Fruit fly (Drosophila melanogaster): ENCODE measurements around the gene Ilp2.

Ilp2 gene

DNA sequence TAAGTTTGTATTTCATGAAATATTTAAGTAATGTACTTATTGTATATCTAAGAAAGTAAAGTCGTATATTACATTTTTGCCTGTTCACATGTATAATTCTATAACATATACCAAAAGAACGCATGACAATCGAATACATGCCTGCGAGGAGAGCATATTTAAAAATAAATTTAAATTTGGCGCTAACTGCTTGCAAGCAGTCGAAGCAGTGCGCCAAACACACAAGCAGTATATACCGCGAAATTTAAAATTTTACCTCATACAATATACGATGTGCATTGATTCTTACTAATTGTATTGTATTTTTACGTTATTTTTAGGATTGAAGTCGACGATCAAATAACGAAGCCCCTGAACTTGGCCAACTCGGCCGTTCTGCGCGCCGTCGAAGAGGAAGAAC lies 24.7 kb downstream of the Ilp2 start:
- TF ChIP-seq CG10209 (GFP tag; optimal IDR thresholded peaks at IDR 0.05) (no peak), Max (GFP tag; optimal IDR thresholded peaks at IDR 0.05) (no peak), CTCF (GFP tag; optimal IDR thresholded peaks at IDR 0.05) (peak; percentile 22), Ets97D (GFP tag; optimal IDR thresholded peaks at IDR 0.05) (no peak), bowl (GFP tag; IDR thresholded peaks at IDR 0.05) (no peak), CG31365 (tag; optimal IDR thresholded peaks at IDR 0.05) (peak; percentile 99), CG14667 (GFP tag; IDR thresholded peaks at IDR 0.05) (no peak), Dp (GFP tag; optimal IDR thresholded peaks at IDR 0.05) (peak; percentile 81), CG6791 (GFP tag; IDR thresholded peaks at IDR 0.05; ENCODE audit: partially characterized antibody) (0 out of 3 replicates have a peak, but pooled peaks have one; percentile 31), Opbp (GFP tag; IDR thresholded peaks at IDR 0.05; ENCODE audit: partially characterized antibody) (0 out of 3 replicates have a peak, but pooled peaks have one; percentile 29), CG11504 (tag; optimal IDR thresholded peaks at IDR 0.05) (peak; percentile 29), E2f2 (GFP tag; IDR thresholded peaks at IDR 0.05) (peak; percentile 99), bigmax (GFP tag; optimal IDR thresholded peaks at IDR 0.05) (no peak), stwl (tag; optimal IDR thresholded peaks at IDR 0.05) (peak; percentile 17), CG4328 (GFP tag; optimal IDR thresholded peaks at IDR 0.05) (no peak), Dfd (GFP tag; optimal IDR thresholded peaks at IDR 0.05) (peak in 1 of 2 experiments; percentile 91)

DNA sequence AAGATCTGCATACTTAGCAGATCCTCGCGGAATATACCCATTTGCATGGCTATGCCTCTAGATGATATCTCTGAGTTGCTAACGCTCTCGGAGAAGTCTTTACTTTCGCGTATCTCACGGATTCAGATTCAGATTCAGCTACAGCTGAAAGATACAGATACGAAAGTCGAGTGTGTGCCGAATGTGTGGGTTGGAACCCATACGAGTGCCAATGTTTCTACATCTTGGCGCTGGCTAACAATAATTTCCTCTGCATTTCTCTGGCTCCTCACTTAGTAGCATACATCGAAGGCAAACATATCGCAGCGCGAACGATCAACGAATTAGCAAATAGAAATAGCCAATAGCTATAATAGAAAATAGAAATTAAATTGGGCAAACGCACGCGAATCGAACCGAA lies 29.7 kb downstream of the Ilp2 start:
- TF ChIP-seq chinmo (GFP tag; IDR thresholded peaks at IDR 0.05; ENCODE audit: partially characterized antibody) (0 out of 4 replicates have a peak, but pooled peaks have one; percentile 53), ttk (GFP tag; IDR thresholded peaks at IDR 0.05) (no peak), sr (GFP tag; IDR thresholded peaks at IDR 0.05) (peak; percentile 82), CG8359 (GFP tag; optimal IDR thresholded peaks at IDR 0.05; ENCODE audit: borderline replicate concordance) (no peak), B-H1 (GFP tag; IDR thresholded peaks at IDR 0.05) (no peak)

DNA sequence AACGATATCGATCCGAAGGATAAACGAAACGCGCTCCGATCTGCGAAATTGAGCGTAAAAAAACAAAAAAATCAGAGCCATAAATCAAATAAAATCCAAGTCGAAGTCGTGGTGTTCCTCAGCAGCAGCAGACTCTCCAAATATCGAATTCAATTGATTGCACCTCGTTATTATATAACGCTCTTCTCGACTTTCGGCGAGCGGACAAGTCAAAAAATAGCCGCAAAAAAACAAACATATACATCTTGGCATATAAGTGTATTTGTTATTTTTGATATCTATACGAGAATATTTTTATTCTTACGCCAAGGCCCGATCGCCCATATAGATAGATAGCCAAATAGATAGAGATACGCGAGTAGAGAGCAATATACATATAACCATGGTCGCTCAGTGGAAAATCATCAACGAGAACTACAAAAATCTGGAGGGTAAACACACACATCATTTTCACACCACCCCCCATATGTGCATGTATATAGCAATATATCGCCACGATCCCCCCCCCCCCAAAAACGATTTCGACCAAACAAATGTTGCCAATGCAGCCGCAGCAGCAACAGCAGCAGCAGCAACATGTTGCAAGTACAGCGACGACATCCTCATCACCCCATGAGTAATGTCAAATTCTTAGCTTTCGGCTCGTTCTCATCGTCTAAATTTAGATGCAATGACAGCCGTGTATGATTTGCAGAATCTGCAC lies 30.3 kb downstream of the Ilp2 start:
- TF ChIP-seq Pdp1 (GFP tag; optimal IDR thresholded peaks at IDR 0.05): peak in 1 of 2 experiments; percentile 90
- peak; percentile 92 for TF ChIP-seq CG11504 (tag; optimal IDR thresholded peaks at IDR 0.05)
- no peak for TF ChIP-seq NFAT (GFP tag; IDR thresholded peaks at IDR 0.05)

DNA sequence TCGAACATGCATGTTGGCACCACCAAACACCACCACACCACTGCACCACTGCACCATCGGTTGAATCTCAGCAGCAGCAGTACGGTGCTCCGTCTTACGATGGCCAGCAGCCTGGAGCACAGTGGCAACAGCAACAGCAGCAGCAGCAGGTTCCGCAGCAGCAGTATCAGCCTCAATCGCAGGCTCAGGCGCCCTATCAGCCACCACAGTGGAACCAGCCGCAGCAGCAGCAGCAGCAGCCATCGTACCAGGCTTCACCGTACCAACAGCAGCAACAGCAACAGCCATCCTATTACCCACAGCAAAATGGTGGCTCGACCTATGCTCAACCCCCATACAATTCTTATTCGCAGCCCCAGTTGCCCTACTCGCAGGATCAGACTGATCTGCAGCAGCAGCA lies 32.6 kb downstream of the Ilp2 start:
- TF ChIP-seq CG8478 (optimal IDR thresholded peaks at IDR 0.05): peak; percentile 57
- TF ChIP-seq NK7.1 (GFP tag; optimal IDR thresholded peaks at IDR 0.05): no peak
- TF ChIP-seq ci (GFP tag; IDR thresholded peaks at IDR 0.05): 0 out of 3 replicates have a peak, but pooled peaks have one; percentile 9

DNA sequence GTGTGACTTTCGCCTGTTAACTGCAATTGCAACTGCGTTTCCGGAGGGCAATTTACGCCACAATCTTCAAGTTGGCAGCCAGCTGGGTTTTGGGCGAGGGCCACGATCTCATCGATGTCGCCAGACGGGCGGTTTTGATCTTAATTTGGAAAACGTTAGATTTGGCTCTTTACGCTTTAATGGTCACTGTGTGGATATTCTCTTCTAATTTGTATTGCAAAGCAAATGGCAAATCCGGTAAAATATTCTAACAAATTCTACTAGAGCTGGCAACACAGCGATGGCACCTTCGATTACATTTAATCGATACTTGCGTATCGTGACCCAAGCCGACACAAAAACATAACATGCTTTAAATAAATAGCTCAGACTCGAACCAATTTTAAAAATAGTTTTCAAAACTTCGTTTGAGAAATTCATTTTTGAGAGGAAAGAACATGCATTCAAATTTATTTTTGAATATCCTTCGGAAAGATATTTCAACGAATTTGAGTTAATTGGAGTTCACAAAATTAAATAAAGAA lies 37.1 kb downstream of the Ilp2 start, which contains the start of gene I-2:
Gene I-2 (minus strand): TSS at position 282 of the 524 bp plus-strand sequence.
- TF ChIP-seq CoRest (tag; optimal IDR thresholded peaks at IDR 0.05): peak; percentile 34
- no peak for TF ChIP-seq CG5245 (GFP tag; optimal IDR thresholded peaks at IDR 0.05)
- TF ChIP-seq CG14441 (GFP tag; IDR thresholded peaks at IDR 0.05): no peak
- TF ChIP-seq Dp (GFP tag; optimal IDR thresholded peaks at IDR 0.05): peak; percentile 28
- no peak for TF ChIP-seq CHES-1-like (GFP tag; optimal IDR thresholded peaks at IDR 0.05)
- TF ChIP-seq CG7963 (GFP tag; IDR thresholded peaks at IDR 0.05; ENCODE audit: partially characterized antibody): peak; percentile 52; the same call in 2 of the 3 replicates
- no peak for TF ChIP-seq rib (GFP tag; IDR thresholded peaks at IDR 0.05)
- TF ChIP-seq CG4282 (GFP tag; optimal IDR thresholded peaks at IDR 0.05): peak; percentile 16
- peak; percentile 62 for TF ChIP-seq CTCF (GFP tag; optimal IDR thresholded peaks at IDR 0.05)
- TF ChIP-seq Dref (GFP tag; IDR thresholded peaks at IDR 0.05): peak; percentile 92
- peak; percentile 45 for TF ChIP-seq pita (GFP tag; optimal IDR thresholded peaks at IDR 0.05)
- TF ChIP-seq CG12659 (GFP tag; optimal IDR thresholded peaks at IDR 0.05): peak; percentile 61
- peak; percentile 60 for TF ChIP-seq tna (GFP tag; IDR thresholded peaks at IDR 0.05; ENCODE audit: partially characterized antibody)
- TF ChIP-seq MESR4 (GFP tag; optimal IDR thresholded peaks at IDR 0.05): peak; percentile 48
- TF ChIP-seq ftz-f1 (GFP tag; optimal IDR thresholded peaks at IDR 0.05): peak; percentile 45
- peak; percentile 90 for TF ChIP-seq CG17186 (GFP tag; optimal IDR thresholded peaks at IDR 0.05)
- TF ChIP-seq hb (GFP tag; IDR thresholded peaks at IDR 0.05; ENCODE audit: partially characterized antibody): peak; percentile 73; the same call in 2 of the 3 replicates
- no peak for TF ChIP-seq CG1832 (GFP tag; optimal IDR thresholded peaks at IDR 0.05)
- peak; percentile 88 for TF ChIP-seq knrl (GFP tag; IDR thresholded peaks at IDR 0.05; ENCODE audit: partially characterized antibody)
